Worm (Caenorhabditis elegans): ENCODE measurements around the gene end-1.

DNA sequence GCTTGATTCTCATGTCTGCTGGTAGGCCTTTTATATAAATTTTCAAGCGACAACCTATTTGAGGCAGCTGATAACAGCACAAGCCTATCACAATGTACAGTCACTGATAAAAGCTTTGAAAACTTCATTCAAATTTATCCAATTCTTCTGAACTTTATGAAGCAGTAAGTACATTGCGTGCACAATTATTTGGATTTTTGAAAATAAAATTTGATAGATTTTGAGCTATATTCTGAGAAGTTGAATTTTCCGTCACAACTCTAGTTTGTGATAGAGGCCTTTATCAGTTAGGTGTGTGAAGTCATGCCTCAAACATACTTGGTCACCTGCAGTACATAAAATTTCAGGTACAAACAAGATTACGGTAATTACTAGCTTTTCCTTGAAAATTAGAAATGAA lies 33.7 kb downstream of the end-1 start, which contains the start of the genes mtl-2 and T08G5.1:
- TF ChIP-seq him-1 (tag; optimal IDR thresholded peaks at IDR 0.05) (no peak), W03F9.2 (tag; optimal IDR thresholded peaks at IDR 0.05) (no peak), dao-5 (tag; optimal IDR thresholded peaks at IDR 0.05) (no peak)
